Fruit fly (Drosophila melanogaster): ENCODE data around the gene tkv.

tkv gene

dm6 chr2L:5225547-5226213 is 45.5 kb downstream of the tkv start (continued):
- TF ChIP-seq Hsf (GFP tag; optimal IDR thresholded peaks at IDR 0.05) (no peak), chm (GFP tag; IDR thresholded peaks at IDR 0.05) (no peak), CG10209 (GFP tag; optimal IDR thresholded peaks at IDR 0.05) (peak; percentile 17), CG6813 (GFP tag; optimal IDR thresholded peaks at IDR 0.05) (peak; percentile 17), CG8281 (tag; optimal IDR thresholded peaks at IDR 0.05) (no peak), Sox100B (GFP tag; optimal IDR thresholded peaks at IDR 0.05) (no peak), Dip3 (GFP tag; optimal IDR thresholded peaks at IDR 0.05) (no peak), CG10565 (GFP tag; optimal IDR thresholded peaks at IDR 0.05) (no peak), CG2129 (GFP tag; IDR thresholded peaks at IDR 0.05; ENCODE audit: partially characterized antibody) (no peak), CG16813 (GFP tag; IDR thresholded peaks at IDR 0.05; ENCODE audit: partially characterized antibody) (no peak), Nf-YC (tag; optimal IDR thresholded peaks at IDR 0.05) (no peak), CG12769 (tag; optimal IDR thresholded peaks at IDR 0.05) (peak; percentile 60), CG14667 (GFP tag; IDR thresholded peaks at IDR 0.05) (no peak; the same call in 1 of the 2 replicates), scrt (GFP tag; optimal IDR thresholded peaks at IDR 0.05) (peak; percentile 15), Doc2 (GFP tag; IDR thresholded peaks at IDR 0.05) (no peak), CG6272 (GFP tag; IDR thresholded peaks at IDR 0.05) (no peak), CG14860 (GFP tag; IDR thresholded peaks at IDR 0.05; ENCODE audit: partially characterized antibody) (no peak), CG3065 (GFP tag; optimal IDR thresholded peaks at IDR 0.05) (no peak), Hr78 (GFP tag; optimal IDR thresholded peaks at IDR 0.05) (no peak), E2f1 (GFP tag; IDR thresholded peaks at IDR 0.05) (no peak), gfzf (GFP tag; optimal IDR thresholded peaks at IDR 0.05) (no peak), Sry-β (GFP tag; optimal IDR thresholded peaks at IDR 0.05) (no peak), mld (GFP tag; IDR thresholded peaks at IDR 0.05; ENCODE audit: partially characterized antibody) (no peak), dimm (GFP tag; IDR thresholded peaks at IDR 0.05) (no peak), Atf6 (GFP tag; IDR thresholded peaks at IDR 0.05) (peak; percentile 39; the same call in 1 of the 2 replicates), CG18262 (tag; optimal IDR thresholded peaks at IDR 0.05) (no peak), CG12942 (GFP tag; optimal IDR thresholded peaks at IDR 0.05) (no peak), CG8478 (optimal IDR thresholded peaks at IDR 0.05) (no peak), stc (GFP tag; IDR thresholded peaks at IDR 0.05) (peak; percentile 49; the same call in 1 of the 2 replicates), HmgZ (tag; optimal IDR thresholded peaks at IDR 0.05) (no peak), HLH4C (GFP tag; IDR thresholded peaks at IDR 0.05; ENCODE audit: partially characterized antibody) (no peak), CG18599 (GFP tag; optimal IDR thresholded peaks at IDR 0.05) (no peak), lmd (GFP tag; IDR thresholded peaks at IDR 0.05) (peak; percentile 49; the same call in 1 of the 2 replicates), Mad (GFP tag; optimal IDR thresholded peaks at IDR 0.05) (no peak), gcm (GFP tag; optimal IDR thresholded peaks at IDR 0.05) (no peak), CG30431 (GFP tag; optimal IDR thresholded peaks at IDR 0.05) (no peak), HLHmδ (GFP tag; optimal IDR thresholded peaks at IDR 0.05) (no peak), Dfd (GFP tag; optimal IDR thresholded peaks at IDR 0.05) (no peak), fd102C (GFP tag; optimal IDR thresholded peaks at IDR 0.05) (no peak), tin (GFP tag; optimal IDR thresholded peaks at IDR 0.05) (no peak), CG8290 (GFP tag; optimal IDR thresholded peaks at IDR 0.05) (no peak), CG8290 (tag; optimal IDR thresholded peaks at IDR 0.05) (no peak), ase (GFP tag; IDR thresholded peaks at IDR 0.05) (no peak), disco-r (GFP tag; optimal IDR thresholded peaks at IDR 0.05) (no peak), Oli (tag; optimal IDR thresholded peaks at IDR 0.05) (peak; percentile 31), mam (GFP tag; optimal IDR thresholded peaks at IDR 0.05) (peak; percentile 39), onecut (GFP tag; IDR thresholded peaks at IDR 0.05) (no peak), run (tag; optimal IDR thresholded peaks at IDR 0.05) (no peak), pb (GFP tag; optimal IDR thresholded peaks at IDR 0.05) (no peak), fru (optimal IDR thresholded peaks at IDR 0.05) (no peak), Blimp-1 (GFP tag; optimal IDR thresholded peaks at IDR 0.05) (no peak)
